Fruit fly (Drosophila melanogaster) whole organism, adult: ENCODE results near the gene CG10005.

Experiments used
- CG11617 ChIP-seq: fragments of 200-800 bp; sonication (Bioruptor generic); optimal IDR thresholded peaks from 2 replicates; lab custom pipeline; 2017; ENCODE audit warnings: mild to moderate bottlenecking, missing biosample characterization, missing genetic modification reagents, missing genetic modification characterization
- CG12768 ChIP-seq: fragments of 200-800 bp; sonication (Bioruptor generic); optimal IDR thresholded peaks from 2 replicates; lab custom pipeline; 2017; ENCODE audit warnings: missing biosample characterization, missing genetic modification characterization, mild to moderate bottlenecking, moderate library complexity, missing genetic modification reagents
- CG14711 ChIP-seq: fragments of 200-800 bp; sonication (Bioruptor generic); optimal IDR thresholded peaks from 2 replicates; lab custom pipeline; 2018; ENCODE audit warnings: missing biosample characterization, mild to moderate bottlenecking, missing genetic modification characterization, moderate library complexity
- CG1620 ChIP-seq: fragments of 200-800 bp; sonication (Bioruptor generic); optimal IDR thresholded peaks from 2 replicates; lab custom pipeline; 2016; ENCODE audit warnings: missing biosample characterization, missing genetic modification characterization
- CG33017 ChIP-seq: fragments of 200-800 bp; sonication (Bioruptor generic); optimal IDR thresholded peaks from 2 replicates; lab custom pipeline; 2018; ENCODE audit warnings: missing biosample characterization, mild to moderate bottlenecking, missing genetic modification characterization, moderate library complexity
- CG5204 ChIP-seq: fragments of 200-800 bp; sonication (Bioruptor generic); optimal IDR thresholded peaks from 2 replicates; lab custom pipeline; 2016; ENCODE audit warnings: missing biosample characterization, missing genetic modification characterization
- CG7045 ChIP-seq: fragments of 200-800 bp; sonication (Bioruptor generic); optimal IDR thresholded peaks from 2 replicates; lab custom pipeline; 2017; ENCODE audit warnings: missing biosample characterization, mild to moderate bottlenecking, missing genetic modification characterization
- CG7101 ChIP-seq: fragments of 200-800 bp; sonication (Bioruptor generic); optimal IDR thresholded peaks from 2 replicates; lab custom pipeline; 2018; ENCODE audit warnings: missing biosample characterization, mild to moderate bottlenecking, missing genetic modification characterization, moderate library complexity
- Clk ChIP-seq: fragments of 200-800 bp; sonication (Bioruptor generic); optimal IDR thresholded peaks from 2 replicates; lab custom pipeline; 2017; ENCODE audit warnings: missing biosample characterization, missing genetic modification characterization
- Crg-1 ChIP-seq: fragments of 200-800 bp; sonication (Bioruptor generic); optimal IDR thresholded peaks from 2 replicates; lab custom pipeline; 2016; ENCODE audit warnings: missing biosample characterization, missing genetic modification characterization
- Hr96 ChIP-seq: fragments of 200-800 bp; sonication (Bioruptor generic); optimal IDR thresholded peaks from 2 replicates; lab custom pipeline; 2016; ENCODE audit warnings: missing biosample characterization, missing genetic modification characterization
- Mnt ChIP-seq: fragments of 200-800 bp; sonication (Bioruptor generic); optimal IDR thresholded peaks from 2 replicates; lab custom pipeline; 2016; ENCODE audit warnings: missing biosample characterization, mild to moderate bottlenecking, missing genetic modification characterization
- bab1 ChIP-seq: fragments of 200-800 bp; sonication (Bioruptor generic); optimal IDR thresholded peaks from 3 replicates; lab custom pipeline; 2019; ENCODE audit warnings: missing biosample characterization, mild to moderate bottlenecking, missing genetic modification characterization, moderate library complexity
- cic ChIP-seq: fragments of 200-800 bp; sonication (Bioruptor generic); optimal IDR thresholded peaks from 2 replicates; lab custom pipeline; 2017; ENCODE audit warnings: missing biosample characterization, mild to moderate bottlenecking, missing genetic modification characterization, moderate library complexity
- cnc ChIP-seq, 2 experiments: fragments of >200 bp; optimal IDR thresholded peaks; 2 replicates each; lab custom pipeline; 2017
- kay ChIP-seq: fragments of 200-800 bp; sonication (Bioruptor generic); peaks from one replicate; lab custom pipeline; 2016; ENCODE audit warnings: missing biosample characterization, missing genetic modification characterization, borderline replicate concordance
- ovo ChIP-seq: fragments of 200-800 bp; sonication (Bioruptor generic); optimal IDR thresholded peaks from 2 replicates; lab custom pipeline; 2016; ENCODE audit warnings: missing biosample characterization, missing genetic modification characterization
- pad ChIP-seq: fragments of 200-800 bp; sonication (Bioruptor generic); optimal IDR thresholded peaks from 3 replicates; lab custom pipeline; 2017; ENCODE audit warnings: missing biosample characterization, missing genetic modification characterization, mild to moderate bottlenecking, moderate library complexity, missing genetic modification reagents
- tj ChIP-seq: fragments of 200-800 bp; sonication (Bioruptor generic); optimal IDR thresholded peaks from 3 replicates; lab custom pipeline; 2017; ENCODE audit warnings: missing biosample characterization, mild to moderate bottlenecking, missing genetic modification characterization, moderate library complexity
- toe ChIP-seq: fragments of 200-800 bp; sonication (Bioruptor generic); optimal IDR thresholded peaks from 2 replicates; lab custom pipeline; 2016; ENCODE audit warnings: missing biosample characterization, missing genetic modification characterization

The CG10005 gene

DNA sequence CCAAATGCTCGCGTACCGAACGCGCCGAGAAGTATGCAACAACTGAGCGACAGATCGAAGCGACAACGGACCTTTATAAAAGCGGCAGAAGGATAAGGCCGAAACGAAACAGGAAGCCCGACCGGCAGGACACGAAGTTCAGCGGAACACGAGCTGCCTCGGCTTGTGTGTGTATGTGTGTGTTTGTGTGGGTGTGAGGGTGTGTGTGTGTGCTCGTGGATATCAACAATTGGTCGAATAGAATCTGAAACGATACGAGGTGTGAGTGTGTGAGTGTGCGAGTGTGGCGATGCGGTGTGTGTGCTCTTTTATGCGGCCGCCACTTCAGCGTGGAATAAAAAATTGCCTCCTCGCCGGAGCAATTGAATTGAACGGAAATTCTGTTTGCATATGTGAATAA lies 28.4 kb upstream of the CG10005 start, which contains the start of gene Tk:
TSS of gene Tk (minus strand) at position 57 of the 400 bp plus-strand sequence.
- TF ChIP-seq CG7045 (GFP tag; lab: Kevin White, UChicago) (no peak), bab1 (GFP tag; lab: Kevin White, UChicago) (no peak), CG1620 (GFP tag; lab: Kevin White, UChicago) (no peak), ovo (GFP tag; lab: Kevin White, UChicago) (no peak), Crg-1 (GFP tag; lab: Kevin White, UChicago) (no peak), CG33017 (tag; lab: Kevin White, UChicago) (no peak), CG7101 (tag; lab: Kevin White, UChicago) (no peak), CG12768 (GFP tag; lab: Kevin White, UChicago) (no peak), toe (no peak), CG5204 (no peak), CG11617 (GFP tag; lab: Kevin White, UChicago) (no peak), CG14711 (tag; lab: Kevin White, UChicago) (no peak), Mnt (no peak), cic (GFP tag; lab: Kevin White, UChicago) (no peak), tj (GFP tag; lab: Kevin White, UChicago) (no peak), pad (no peak)

DNA sequence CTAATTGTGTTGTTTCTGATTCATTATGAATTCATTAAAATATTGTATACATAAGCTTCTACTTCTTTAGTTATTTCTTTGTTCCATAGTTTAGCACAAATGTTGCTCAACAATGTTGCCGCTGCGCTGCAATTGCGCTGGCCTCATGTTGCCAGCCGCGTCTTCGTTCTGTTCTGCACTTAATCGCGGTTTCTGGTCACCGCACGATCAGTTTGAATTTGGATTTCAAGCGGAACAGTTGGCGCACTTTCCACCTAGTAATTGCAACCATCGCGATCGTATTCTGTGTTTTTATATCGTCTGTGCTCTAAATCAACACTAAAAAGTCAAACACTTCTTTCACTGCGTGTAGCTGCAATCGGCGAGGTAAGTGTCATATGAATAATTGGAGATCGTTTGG lies 22.1 kb upstream of the CG10005 start, which contains the start of gene Ect3:
TSS of gene Ect3 (plus strand) at position 205 of the 400 bp plus-strand sequence.
- TF ChIP-seq Mnt: no peak
- TF ChIP-seq tj (GFP tag; lab: Kevin White, UChicago): peak; percentile 31

DNA sequence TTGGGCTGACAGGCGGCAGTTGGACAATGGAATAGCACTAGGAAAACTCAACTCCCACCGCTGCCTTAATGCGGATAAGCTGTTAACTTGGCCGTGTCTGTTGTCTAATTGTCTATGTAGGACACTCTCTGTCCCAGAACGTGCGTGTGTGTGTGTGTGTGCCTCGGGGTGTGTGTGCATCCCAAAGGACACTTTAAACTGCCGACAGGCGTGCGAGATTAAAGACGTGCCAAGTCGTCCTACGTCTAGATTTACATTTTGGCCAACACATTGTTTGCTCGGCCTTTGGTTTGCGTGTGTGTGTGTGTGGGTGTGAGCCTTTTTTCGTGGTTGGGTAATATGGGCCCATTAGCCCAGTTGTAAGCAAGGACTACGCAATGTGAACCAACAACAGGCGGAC lies 21.1 kb upstream of the CG10005 start:
- TF ChIP-seq cic (GFP tag; lab: Kevin White, UChicago): no peak
- TF ChIP-seq CG7045 (GFP tag; lab: Kevin White, UChicago): no peak
- no peak for TF ChIP-seq kay (GFP tag; lab: Kevin White, UChicago)
- TF ChIP-seq pad: no peak
- TF ChIP-seq bab1 (GFP tag; lab: Kevin White, UChicago): no peak
- TF ChIP-seq ovo (GFP tag; lab: Kevin White, UChicago): no peak
- no peak for TF ChIP-seq CG33017 (tag; lab: Kevin White, UChicago)
- TF ChIP-seq Crg-1 (GFP tag; lab: Kevin White, UChicago): no peak
- no peak for TF ChIP-seq tj (GFP tag; lab: Kevin White, UChicago)
- no peak for TF ChIP-seq CG1620 (GFP tag; lab: Kevin White, UChicago)
- no peak for TF ChIP-seq Mnt
- TF ChIP-seq CG5204: no peak
- no peak for TF ChIP-seq toe
- no peak for TF ChIP-seq CG11617 (GFP tag; lab: Kevin White, UChicago)
- no peak for TF ChIP-seq Clk
- no peak for TF ChIP-seq CG7101 (tag; lab: Kevin White, UChicago)
- no peak for TF ChIP-seq CG12768 (GFP tag; lab: Kevin White, UChicago)
- TF ChIP-seq Hr96: no peak
- no peak for TF ChIP-seq cnc (optimal IDR thresholded peaks at IDR 0.05; lab: Kevin White, UChicago)

DNA sequence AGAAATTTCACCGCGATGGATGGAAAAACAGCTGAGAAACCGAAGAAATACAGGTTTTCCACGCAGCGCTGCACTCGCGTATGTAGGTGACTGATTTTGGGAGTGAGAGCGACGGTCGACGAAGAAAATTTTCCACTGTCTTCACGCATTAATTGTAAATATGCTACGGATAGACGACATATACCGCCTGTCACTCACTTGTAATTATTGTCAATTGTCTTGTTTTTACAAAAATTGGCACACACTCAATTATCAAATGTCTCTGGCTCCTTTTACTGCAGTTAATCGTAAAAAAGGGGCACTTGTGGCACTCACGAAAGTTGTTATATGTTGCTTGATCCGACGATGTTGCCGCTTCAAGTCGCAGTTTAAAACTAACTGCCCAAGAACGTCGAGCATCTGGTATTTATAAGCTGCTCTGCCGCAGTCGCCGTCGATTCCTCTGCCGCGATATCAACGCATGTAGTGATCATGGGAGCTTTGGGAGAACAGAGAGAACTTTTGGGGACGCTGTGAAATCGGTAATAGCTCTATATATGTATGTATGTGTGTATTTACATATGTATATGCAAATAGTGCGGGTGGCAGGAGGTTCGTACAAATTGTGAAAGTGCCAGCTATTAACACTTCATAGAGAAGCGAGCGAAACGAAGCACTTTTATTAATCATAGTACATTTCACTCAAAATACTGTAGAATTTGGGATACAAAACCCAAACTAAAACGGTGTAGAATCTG lies 16.1 kb upstream of the CG10005 start, which contains the start of gene mfas:
TSS of gene mfas (minus strand) at position 382 of the 737 bp plus-strand sequence.
- no peak for TF ChIP-seq toe
- TF ChIP-seq Crg-1 (GFP tag; lab: Kevin White, UChicago): no peak
- no peak for TF ChIP-seq CG11617 (GFP tag; lab: Kevin White, UChicago)
- no peak for TF ChIP-seq Clk
- TF ChIP-seq CG33017 (tag; lab: Kevin White, UChicago): no peak
- no peak for TF ChIP-seq CG5204
- no peak for TF ChIP-seq ovo (GFP tag; lab: Kevin White, UChicago)
- TF ChIP-seq bab1 (GFP tag; lab: Kevin White, UChicago): no peak
- TF ChIP-seq CG7101 (tag; lab: Kevin White, UChicago): no peak
- TF ChIP-seq tj (GFP tag; lab: Kevin White, UChicago): peak; percentile 2
- TF ChIP-seq Mnt: no peak
- peak; percentile 26 for TF ChIP-seq CG12768 (GFP tag; lab: Kevin White, UChicago)
- no peak for TF ChIP-seq pad
- no peak for TF ChIP-seq Hr96
- TF ChIP-seq cnc (optimal IDR thresholded peaks at IDR 0.05; lab: Kevin White, UChicago): no peak

DNA sequence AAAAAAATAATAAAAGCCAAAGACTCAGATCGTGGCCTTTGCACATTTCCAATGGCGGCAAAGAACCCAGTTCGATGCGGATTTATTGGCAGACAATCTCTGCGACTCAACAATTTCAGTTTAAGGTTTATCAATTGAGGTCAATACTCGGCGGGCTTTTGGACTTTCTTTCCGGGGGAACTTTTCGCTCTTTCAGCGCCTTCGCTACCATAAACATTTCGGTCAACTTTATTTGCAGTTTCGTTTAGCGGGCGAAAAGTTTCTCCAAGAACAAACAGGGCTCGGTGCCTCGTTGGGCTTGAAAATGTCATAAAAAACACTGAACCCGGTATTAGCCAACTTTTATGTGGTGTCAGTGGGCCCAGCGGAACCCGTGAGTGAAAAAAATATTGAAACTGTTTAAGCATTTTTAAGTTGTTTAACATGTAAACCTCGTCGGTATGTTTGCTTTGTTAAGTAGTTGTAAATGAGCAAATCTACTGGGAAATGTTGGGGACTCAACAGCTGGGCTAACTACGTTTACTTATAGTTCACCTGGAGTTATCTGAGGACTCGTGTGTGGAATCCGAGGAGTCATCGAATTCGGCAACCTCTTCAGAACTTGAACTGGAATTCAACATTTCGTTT lies 14.7 kb upstream of the CG10005 start:
- TF ChIP-seq CG11617 (GFP tag; lab: Kevin White, UChicago) (no peak), cnc (optimal IDR thresholded peaks at IDR 0.05; lab: Kevin White, UChicago) (no peak), tj (GFP tag; lab: Kevin White, UChicago) (peak; percentile 64), CG5204 (no peak), cic (GFP tag; lab: Kevin White, UChicago) (no peak)

DNA sequence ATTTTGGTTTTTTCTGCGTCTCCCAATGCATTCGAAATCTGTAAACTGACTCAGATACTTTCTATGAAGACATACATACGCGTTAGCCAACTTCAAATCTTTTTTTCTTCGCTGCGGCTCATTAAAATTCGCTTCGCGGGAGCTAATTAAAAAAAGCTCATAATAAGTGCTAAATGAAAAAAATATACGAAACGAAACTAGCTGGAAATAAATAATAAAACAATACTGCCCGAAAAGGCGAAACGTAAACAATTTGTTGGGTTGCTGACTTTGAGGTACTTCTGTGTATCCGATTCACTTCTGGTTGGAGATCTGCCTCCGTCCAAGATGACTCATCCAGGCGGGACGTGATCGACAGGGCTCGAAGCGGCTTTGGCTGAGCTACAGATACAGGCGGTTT lies 13.0 kb upstream of the CG10005 start:
- TF ChIP-seq kay (GFP tag; lab: Kevin White, UChicago) (peak; percentile 62), tj (GFP tag; lab: Kevin White, UChicago) (peak; percentile 83), Crg-1 (GFP tag; lab: Kevin White, UChicago) (no peak), CG1620 (GFP tag; lab: Kevin White, UChicago) (no peak)
